Fruit fly (Drosophila melanogaster) whole organism, pupa: Measurements from ENCODE around the gene Spn31A.

Experiments
- CG10348 ChIP-seq: fragments of 200-800 bp; sonication (Bioruptor generic); IDR thresholded peaks from 2 replicates; pipeline ENCODE4 v1.3.6; 2022; ENCODE audit warnings: missing biosample characterization, missing genetic modification characterization
- CG12605 ChIP-seq: fragments of 200-800 bp; sonication (Bioruptor generic); IDR thresholded peaks from 2 replicates; pipeline ENCODE4 v1.3.6; 2022; ENCODE audit warnings: missing biosample characterization, missing genetic modification characterization
- CG13204 ChIP-seq: fragments of 200-800 bp; sonication (Bioruptor generic); optimal IDR thresholded peaks from 2 replicates; lab custom pipeline; 2018; ENCODE audit warnings: missing biosample characterization, mild to moderate bottlenecking, missing genetic modification characterization, moderate library complexity
- CG14655 ChIP-seq: fragments of 200-800 bp; sonication (Bioruptor generic); optimal IDR thresholded peaks from 3 replicates; lab custom pipeline; 2017; ENCODE audit warnings: mild to moderate bottlenecking, missing biosample characterization, missing genetic modification reagents, missing genetic modification characterization
- CG15710 ChIP-seq: fragments of 200-800 bp; sonication (Bioruptor generic); optimal IDR thresholded peaks from 2 replicates; lab custom pipeline; 2018; ENCODE audit warnings: missing biosample characterization, mild to moderate bottlenecking, missing genetic modification characterization, moderate library complexity
- CG17806 ChIP-seq: fragments of 200-800 bp; sonication (Bioruptor generic); optimal IDR thresholded peaks from 2 replicates; lab custom pipeline; 2018; ENCODE audit warnings: missing biosample characterization, mild to moderate bottlenecking, missing genetic modification characterization, moderate library complexity
- CG32121 ChIP-seq: fragments of 200-800 bp; sonication (Bioruptor generic); IDR thresholded peaks from 2 replicates; pipeline ENCODE4 v1.3.6; 2022; ENCODE audit warnings: missing biosample characterization, missing genetic modification characterization
- CG34367 ChIP-seq: fragments of 200-800 bp; sonication (Bioruptor generic); optimal IDR thresholded peaks from 2 replicates; lab custom pipeline; 2018; ENCODE audit warnings: missing biosample characterization, mild to moderate bottlenecking, missing genetic modification characterization
- CG4496 ChIP-seq: fragments of 200-800 bp; sonication (Bioruptor generic); IDR thresholded peaks from 3 replicates; pipeline ENCODE4 v1.3.6; 2022; ENCODE audit warnings: missing biosample characterization, missing genetic modification characterization
- CG8159 ChIP-seq: fragments of 200-800 bp; sonication (Bioruptor generic); optimal IDR thresholded peaks from 3 replicates; lab custom pipeline; 2018; ENCODE audit warnings: missing biosample characterization, mild to moderate bottlenecking, missing genetic modification characterization, moderate library complexity
- CG8301 ChIP-seq: fragments of 200-800 bp; sonication (Bioruptor generic); optimal IDR thresholded peaks from 2 replicates; lab custom pipeline; 2018; ENCODE audit warnings: missing biosample characterization, mild to moderate bottlenecking, missing genetic modification characterization
- CG9948 ChIP-seq: fragments of 200-800 bp; sonication (Bioruptor generic); optimal IDR thresholded peaks from 2 replicates; lab custom pipeline; 2018; ENCODE audit warnings: missing biosample characterization, mild to moderate bottlenecking, missing genetic modification characterization, moderate library complexity
- D1 ChIP-seq: fragments of 200-800 bp; sonication (Bioruptor generic); optimal IDR thresholded peaks from 2 replicates; lab custom pipeline; 2018; ENCODE audit warnings: missing biosample characterization, mild to moderate bottlenecking, missing genetic modification characterization, moderate library complexity
- EcR ChIP-seq: fragments of 200-800 bp; sonication (Bioruptor generic); optimal IDR thresholded peaks from 3 replicates; lab custom pipeline; 2019; ENCODE audit warnings: missing biosample characterization, missing genetic modification characterization, mild to moderate bottlenecking, moderate library complexity, missing genetic modification reagents
- Ets98B ChIP-seq: fragments of 200-800 bp; sonication (Bioruptor generic); IDR thresholded peaks from 2 replicates; pipeline ENCODE4 v1.3.6; 2022; ENCODE audit warnings: missing biosample characterization, missing genetic modification characterization
- Pif1A ChIP-seq: fragments of 200-800 bp; sonication (Bioruptor generic); optimal IDR thresholded peaks from 3 replicates; lab custom pipeline; 2016; ENCODE audit warnings: missing biosample characterization, missing genetic modification characterization
- Pif1B ChIP-seq: fragments of 200-800 bp; sonication (Bioruptor generic); optimal IDR thresholded peaks from 3 replicates; lab custom pipeline; 2016; ENCODE audit warnings: missing biosample characterization, missing genetic modification characterization
- Snoo ChIP-seq: fragments of 200-800 bp; sonication (Bioruptor generic); optimal IDR thresholded peaks from 3 replicates; lab custom pipeline; 2017; ENCODE audit warnings: missing biosample characterization, mild to moderate bottlenecking, missing genetic modification characterization, inconsistent platforms
- fd96Ca ChIP-seq: fragments of 200-800 bp; sonication (Bioruptor generic); IDR thresholded peaks from 3 replicates; pipeline ENCODE4 v1.3.6; 2022; ENCODE audit warnings: missing biosample characterization, missing genetic modification characterization
- gl ChIP-seq: fragments of 200-800 bp; sonication (Bioruptor generic); optimal IDR thresholded peaks from 2 replicates; lab custom pipeline; 2018; ENCODE audit warnings: missing biosample characterization, mild to moderate bottlenecking, missing genetic modification characterization
- rn ChIP-seq: fragments of 200-800 bp; sonication (Bioruptor generic); IDR thresholded peaks from 2 replicates; pipeline ENCODE4 v1.3.6; 2022; ENCODE audit warnings: missing biosample characterization, missing genetic modification characterization

The Spn31A gene

dm6 chr2L:10049280-10049679 is 11.3 kb upstream of the Spn31A start, which contains the start of gene CG33301:
CG33301 (plus strand) TSS chr2L:10049580.
- TF ChIP-seq CG12605 (GFP tag; lab: Robert Waterston, UW), result no peak
- TF ChIP-seq CG17806 (tag; lab: Kevin White, UChicago), result no peak
- TF ChIP-seq CG15710 (tag; lab: Kevin White, UChicago), result no peak
- no peak for TF ChIP-seq CG13204 (GFP tag; lab: Kevin White, UChicago)
- TF ChIP-seq CG14655 (GFP tag; lab: Kevin White, UChicago), result no peak
- no peak for TF ChIP-seq CG9948 (tag; lab: Kevin White, UChicago)
- TF ChIP-seq Snoo (tag; lab: Kevin White, UChicago), result no peak
- TF ChIP-seq Pif1A, result no peak
- no peak for TF ChIP-seq EcR
- TF ChIP-seq CG32121 (GFP tag; lab: Robert Waterston, UW), result no peak
- TF ChIP-seq Pif1B, result no peak
- TF ChIP-seq CG8301 (tag; lab: Kevin White, UChicago), result no peak

- TF ChIP-seq Pif1A, result no peak
Measured at dm6 chr2L:10053583-10054263, 6.9 kb upstream of the Spn31A start, which contains the start of gene Cpr31A. Cpr31A (plus strand) TSS chr2L:10054213.

dm6 chr2L:10056705-10057104 is 3.9 kb upstream of the Spn31A start, which contains the start of gene Pen:
Pen (plus strand) TSS chr2L:10056900.
- TF ChIP-seq EcR (peak; percentile 40), CG10348 (GFP tag; lab: Robert Waterston, UW) (no peak)

dm6 chr2L:10057236-10057635 is 3.4 kb upstream of the Spn31A start:
- peak; percentile 78 for TF ChIP-seq CG10348 (GFP tag; lab: Robert Waterston, UW)
- TF ChIP-seq CG32121 (GFP tag; lab: Robert Waterston, UW), result peak; percentile 91
- TF ChIP-seq Snoo (tag; lab: Kevin White, UChicago), result peak; percentile 98
- peak; percentile 94 for TF ChIP-seq CG15710 (tag; lab: Kevin White, UChicago)
- peak; percentile 99 for TF ChIP-seq CG4496 (GFP tag; lab: Robert Waterston, UW)
- TF ChIP-seq CG17806 (tag; lab: Kevin White, UChicago), result peak; percentile 98
- TF ChIP-seq Pif1A, result peak; percentile 97
- peak; percentile 95 for TF ChIP-seq gl
- peak; percentile 83 for TF ChIP-seq D1 (tag; lab: Kevin White, UChicago)
- peak; percentile 98 for TF ChIP-seq CG14655 (GFP tag; lab: Kevin White, UChicago)
- peak; percentile 94 for TF ChIP-seq CG12605 (GFP tag; lab: Robert Waterston, UW)
- peak; percentile 99 for TF ChIP-seq fd96Ca
- TF ChIP-seq EcR, result no peak
- peak; percentile 96 for TF ChIP-seq Ets98B (GFP tag; lab: Robert Waterston, UW)
- peak; percentile 95 for TF ChIP-seq CG34367
- TF ChIP-seq CG8159 (tag; lab: Kevin White, UChicago), result peak; percentile 95
- TF ChIP-seq rn, result peak; percentile 94
- peak; percentile 98 for TF ChIP-seq Pif1B
- TF ChIP-seq CG9948 (tag; lab: Kevin White, UChicago), result peak; percentile 97
- TF ChIP-seq CG8301 (tag; lab: Kevin White, UChicago), result peak; percentile 97
- peak; percentile 91 for TF ChIP-seq CG13204 (GFP tag; lab: Kevin White, UChicago)

- TF ChIP-seq D1 (tag; lab: Kevin White, UChicago) (no peak), rn (no peak), Pif1A (no peak), CG34367 (no peak), Ets98B (GFP tag; lab: Robert Waterston, UW) (peak; percentile 29; the same call in 1 of the 2 replicates), CG13204 (GFP tag; lab: Kevin White, UChicago) (no peak), CG17806 (tag; lab: Kevin White, UChicago) (no peak), Pif1B (no peak), gl (no peak), CG4496 (GFP tag; lab: Robert Waterston, UW) (no peak), EcR (no peak), CG8301 (tag; lab: Kevin White, UChicago) (no peak), CG32121 (GFP tag; lab: Robert Waterston, UW) (peak; percentile 24; the same call in 1 of the 2 replicates), CG8159 (tag; lab: Kevin White, UChicago) (no peak), CG14655 (GFP tag; lab: Kevin White, UChicago) (no peak), CG9948 (tag; lab: Kevin White, UChicago) (no peak), CG12605 (GFP tag; lab: Robert Waterston, UW) (no peak)
Measured at dm6 chr2L:10061276-10061675, 660 bp downstream of the Spn31A start.

- TF ChIP-seq gl (no peak), CG14655 (GFP tag; lab: Kevin White, UChicago) (no peak), CG8301 (tag; lab: Kevin White, UChicago) (no peak), CG13204 (GFP tag; lab: Kevin White, UChicago) (no peak)
Measured at dm6 chr2L:10064754-10065153, 4.1 kb downstream of the Spn31A start.

dm6 chr2L:10092289-10092688 is 31.7 kb downstream of the Spn31A start, which contains the start of gene CG13133:
CG13133 (minus strand) TSS chr2L:10092389.
- TF ChIP-seq CG32121 (GFP tag; lab: Robert Waterston, UW), result no peak
- no peak for TF ChIP-seq EcR
- no peak for TF ChIP-seq fd96Ca
- TF ChIP-seq CG34367, result no peak
- no peak for TF ChIP-seq CG9948 (tag; lab: Kevin White, UChicago)
- no peak for TF ChIP-seq CG12605 (GFP tag; lab: Robert Waterston, UW)
